Fruit fly (Drosophila melanogaster) whole organism, embryonic: ENCODE results near the gene CG3815.

Source experiments
- BEAF-32 ChIP-seq: fragments of 200-800 bp; sonication (Bioruptor generic); optimal IDR thresholded peaks from 3 replicates; lab custom pipeline; 2017; ENCODE audit warnings: missing biosample characterization, missing genetic modification characterization, mild to moderate bottlenecking, moderate library complexity, missing genetic modification reagents
- Bteb2 ChIP-seq: fragments of 200-800 bp; sonication (Bioruptor generic); optimal IDR thresholded peaks from 2 replicates; lab custom pipeline; 2016; ENCODE audit warnings: missing biosample characterization, missing genetic modification characterization
- CG12071 ChIP-seq: fragments of 200-800 bp; sonication (Bioruptor generic); optimal IDR thresholded peaks from 3 replicates; lab custom pipeline; 2018; ENCODE audit warnings: missing biosample characterization, mild to moderate bottlenecking, missing genetic modification characterization
- CG15269 ChIP-seq: fragments of 200-800 bp; sonication (Bioruptor generic); optimal IDR thresholded peaks from 2 replicates; lab custom pipeline; 2018; ENCODE audit warnings: missing biosample characterization, mild to moderate bottlenecking, missing genetic modification characterization, moderate library complexity
- CG17912 ChIP-seq: fragments of 200-800 bp; sonication (Bioruptor generic); optimal IDR thresholded peaks from 2 replicates; lab custom pipeline; 2018; ENCODE audit warnings: missing biosample characterization, mild to moderate bottlenecking, missing genetic modification characterization
- CG1832 ChIP-seq: fragments of 200-800 bp; sonication (Bioruptor generic); optimal IDR thresholded peaks from 2 replicates; lab custom pipeline; 2017; ENCODE audit warnings: missing biosample characterization, mild to moderate bottlenecking, missing genetic modification characterization, inconsistent platforms
- CG2116 ChIP-seq: fragments of 200-800 bp; sonication (Bioruptor generic); optimal IDR thresholded peaks from 3 replicates; lab custom pipeline; 2018; ENCODE audit warnings: missing biosample characterization, mild to moderate bottlenecking, missing genetic modification characterization
- CG2199 ChIP-seq: fragments of 200-800 bp; sonication (Bioruptor generic); IDR thresholded peaks from 3 replicates; pipeline ENCODE4 v1.3.6; 2022; ENCODE audit warnings: missing biosample characterization, missing genetic modification characterization
- CG2889 ChIP-seq: fragments of 200-800 bp; sonication (Bioruptor generic); IDR thresholded peaks from 3 replicates; pipeline ENCODE4 v1.3.6; 2022; ENCODE audit warnings: missing biosample characterization, missing genetic modification characterization
- CG30431 ChIP-seq: fragments of 200-800 bp; sonication (Bioruptor generic); optimal IDR thresholded peaks from 2 replicates; lab custom pipeline; 2017; ENCODE audit warnings: missing biosample characterization, missing genetic modification characterization
- CG3065 ChIP-seq: fragments of 200-800 bp; sonication (Bioruptor generic); optimal IDR thresholded peaks from 2 replicates; lab custom pipeline; 2016; ENCODE audit warnings: missing biosample characterization, missing genetic modification characterization
- CG31441 ChIP-seq: fragments of 200-800 bp; sonication (Bioruptor generic); IDR thresholded peaks from 2 replicates; pipeline ENCODE4 v1.3.6; 2022; ENCODE audit warnings: missing biosample characterization, missing genetic modification characterization
- CG6791 ChIP-seq: fragments of 200-800 bp; sonication (Bioruptor generic); IDR thresholded peaks from 3 replicates; pipeline ENCODE4 v1.3.6; 2022; ENCODE audit warnings: missing biosample characterization, missing genetic modification characterization; ENCODE audit not compliant: partially characterized antibody
- CG6813 ChIP-seq: fragments of 200-800 bp; sonication (Bioruptor generic); optimal IDR thresholded peaks from 2 replicates; lab custom pipeline; 2017; ENCODE audit warnings: missing biosample characterization, missing genetic modification characterization, mild to moderate bottlenecking, moderate library complexity, missing genetic modification reagents
- CG8281 ChIP-seq: fragments of 200-800 bp; sonication (Bioruptor generic); optimal IDR thresholded peaks from 2 replicates; lab custom pipeline; 2018; ENCODE audit warnings: missing biosample characterization, mild to moderate bottlenecking, missing genetic modification characterization, moderate library complexity
- CG8765 ChIP-seq: fragments of 200-800 bp; sonication (Bioruptor generic); IDR thresholded peaks from 2 replicates; pipeline ENCODE4 v1.3.6; 2022; ENCODE audit warnings: missing biosample characterization, missing genetic modification characterization
- CG9437 ChIP-seq: fragments of 200-800 bp; sonication (Bioruptor generic); optimal IDR thresholded peaks from 2 replicates; lab custom pipeline; 2018; ENCODE audit warnings: missing biosample characterization, mild to moderate bottlenecking, missing genetic modification characterization
- CG9932 ChIP-seq: fragments of 200-800 bp; sonication (Bioruptor generic); IDR thresholded peaks from 2 replicates; pipeline ENCODE4 v1.3.6; 2022; ENCODE audit warnings: missing biosample characterization, missing genetic modification characterization
- ERR ChIP-seq: fragments of 200-800 bp; sonication (Bioruptor generic); optimal IDR thresholded peaks from 2 replicates; lab custom pipeline; 2016; ENCODE audit warnings: missing biosample characterization, missing genetic modification characterization
- Ets97D ChIP-seq: fragments of 200-800 bp; sonication (Bioruptor generic); optimal IDR thresholded peaks from 3 replicates; lab custom pipeline; 2016; ENCODE audit warnings: missing biosample characterization, missing genetic modification characterization
- HmgD ChIP-seq: fragments of 200-800 bp; sonication (Bioruptor generic); optimal IDR thresholded peaks from 3 replicates; lab custom pipeline; 2016; ENCODE audit warnings: missing biosample characterization, missing genetic modification characterization
- Lpt ChIP-seq: fragments of >200 bp; optimal IDR thresholded peaks from 2 replicates; lab custom pipeline; 2018; ENCODE audit warnings: missing biosample characterization, missing genetic modification characterization
- Myb ChIP-seq: fragments of 200-800 bp; sonication (Bioruptor generic); optimal IDR thresholded peaks from 2 replicates; lab custom pipeline; 2016; ENCODE audit warnings: missing biosample characterization, missing genetic modification characterization
- NK7.1 ChIP-seq: fragments of 200-800 bp; sonication (Bioruptor generic); optimal IDR thresholded peaks from 3 replicates; lab custom pipeline; 2016; ENCODE audit warnings: missing biosample characterization, missing genetic modification characterization
- Opbp ChIP-seq: fragments of 200-800 bp; sonication (Bioruptor generic); IDR thresholded peaks from 3 replicates; pipeline ENCODE4 v1.3.6; 2022; ENCODE audit warnings: missing biosample characterization, missing genetic modification characterization; ENCODE audit not compliant: partially characterized antibody
- Side ChIP-seq: fragments of 200-800 bp; sonication (Bioruptor generic); optimal IDR thresholded peaks from 2 replicates; lab custom pipeline; 2016; ENCODE audit warnings: missing biosample characterization, missing genetic modification characterization
- Ssrp ChIP-seq: fragments of 200-800 bp; sonication (Bioruptor generic); optimal IDR thresholded peaks from 2 replicates; lab custom pipeline; 2018; ENCODE audit warnings: missing biosample characterization, mild to moderate bottlenecking, missing genetic modification characterization, moderate library complexity
- abd-A ChIP-seq: fragments of 200-800 bp; sonication (Bioruptor generic); optimal IDR thresholded peaks from 3 replicates; lab custom pipeline; 2019; ENCODE audit warnings: missing biosample characterization, mild to moderate bottlenecking, missing genetic modification characterization, moderate library complexity
- ac ChIP-seq: fragments of 200-800 bp; sonication (Bioruptor generic); optimal IDR thresholded peaks from 3 replicates; lab custom pipeline; 2017; ENCODE audit warnings: missing biosample characterization, mild to moderate bottlenecking, missing genetic modification characterization
- br ChIP-seq: fragments of >200 bp; optimal IDR thresholded peaks from 2 replicates; lab custom pipeline; 2017
- exex ChIP-seq: fragments of 200-800 bp; sonication (Bioruptor generic); optimal IDR thresholded peaks from 4 replicates; lab custom pipeline; 2018; ENCODE audit warnings: missing biosample characterization, mild to moderate bottlenecking, missing genetic modification characterization, moderate library complexity
- fd3F ChIP-seq: fragments of 200-800 bp; sonication (Bioruptor generic); optimal IDR thresholded peaks from 2 replicates; lab custom pipeline; 2018; ENCODE audit warnings: missing biosample characterization, mild to moderate bottlenecking, missing genetic modification characterization, moderate library complexity
- gt ChIP-seq: fragments of 200-800 bp; sonication (Bioruptor generic); IDR thresholded peaks from 2 replicates; pipeline ENCODE4 v1.3.6; 2022; ENCODE audit warnings: missing biosample characterization, missing genetic modification characterization
- jing ChIP-seq: fragments of 200-800 bp; sonication (Bioruptor generic); optimal IDR thresholded peaks from 2 replicates; lab custom pipeline; 2018; ENCODE audit warnings: missing biosample characterization, mild to moderate bottlenecking, missing genetic modification characterization
- org-1 ChIP-seq: fragments of 200-800 bp; sonication (Bioruptor generic); optimal IDR thresholded peaks from 2 replicates; lab custom pipeline; 2017; ENCODE audit warnings: missing biosample characterization, missing genetic modification characterization
- peb ChIP-seq: fragments of 200-800 bp; sonication (Bioruptor generic); IDR thresholded peaks from 2 replicates; pipeline ENCODE4 v1.3.6; 2022; ENCODE audit warnings: missing biosample characterization, missing genetic modification characterization
- psq ChIP-seq: fragments of 200-800 bp; sonication (Bioruptor generic); optimal IDR thresholded peaks from 2 replicates; lab custom pipeline; 2017; ENCODE audit warnings: missing biosample characterization, missing genetic modification characterization
- run ChIP-seq: fragments of 200-800 bp; sonication (Bioruptor generic); optimal IDR thresholded peaks from 3 replicates; lab custom pipeline; 2018; ENCODE audit warnings: missing biosample characterization, mild to moderate bottlenecking, missing genetic modification characterization
- slbo ChIP-seq: fragments of 200-800 bp; sonication (Bioruptor generic); IDR thresholded peaks from 2 replicates; pipeline ENCODE4 v1.3.6; 2022; ENCODE audit warnings: missing biosample characterization, missing genetic modification characterization
- sob ChIP-seq: fragments of 200-800 bp; sonication (Bioruptor generic); IDR thresholded peaks from 2 replicates; pipeline ENCODE4 v1.3.6; 2022; ENCODE audit warnings: missing biosample characterization, missing genetic modification characterization
- sqz ChIP-seq: fragments of 200-800 bp; sonication (Bioruptor generic); optimal IDR thresholded peaks from 3 replicates; lab custom pipeline; 2018; ENCODE audit warnings: missing biosample characterization, mild to moderate bottlenecking, missing genetic modification characterization

Gene CG3815

dm6 chrX:6339970-6340548 is 44.9 kb downstream of the CG3815 start (continued):
- TF ChIP-seq Side (no peak), CG8281 (tag; lab: Kevin White, UChicago) (no peak), abd-A (tag; lab: Kevin White, UChicago) (peak; percentile 75), CG1832 (GFP tag; lab: Kevin White, UChicago) (no peak), jing (GFP tag; lab: Kevin White, UChicago) (no peak), fd3F (GFP tag; lab: Kevin White, UChicago) (peak; percentile 20), run (tag; lab: Kevin White, UChicago) (no peak), CG17912 (no peak), CG6813 (GFP tag; lab: Kevin White, UChicago) (peak; percentile 59), slbo (GFP tag; lab: Robert Waterston, UW) (peak; percentile 77), Lpt (GFP tag; lab: Kevin White, UChicago) (no peak), CG30431 (GFP tag; lab: Kevin White, UChicago) (no peak), HmgD (GFP tag; lab: Kevin White, UChicago) (no peak), Bteb2 (GFP tag; lab: Kevin White, UChicago) (peak; percentile 6), ac (GFP tag; lab: Kevin White, UChicago) (no peak), ERR (GFP tag; lab: Kevin White, UChicago) (no peak), peb (GFP tag; lab: Robert Waterston, UW) (0 out of 2 replicates have a peak, but pooled peaks have one; percentile 18), sqz (GFP tag; lab: Kevin White, UChicago) (no peak), CG9932 (peak; percentile 64), Ssrp (peak; percentile 46), CG2116 (no peak), exex (tag; lab: Kevin White, UChicago) (peak; percentile 24), br (lab: Kevin White, UChicago) (no peak), CG15269 (tag; lab: Kevin White, UChicago) (peak; percentile 59), BEAF-32 (no peak), CG3065 (GFP tag; lab: Kevin White, UChicago) (no peak), CG6791 (GFP tag; lab: Robert Waterston, UW) (no peak), NK7.1 (GFP tag; lab: Kevin White, UChicago) (no peak), CG8765 (GFP tag; lab: Robert Waterston, UW) (no peak), CG9437 (GFP tag; lab: Kevin White, UChicago) (no peak), Opbp (GFP tag; lab: Robert Waterston, UW) (no peak), CG2889 (GFP tag; lab: Robert Waterston, UW) (peak; percentile 57; the same call in 1 of the 3 replicates), CG12071 (GFP tag; lab: Kevin White, UChicago) (peak; percentile 38), Myb (GFP tag; lab: Kevin White, UChicago) (no peak), gt (GFP tag; lab: Robert Waterston, UW) (peak; percentile 10; the same call in 1 of the 2 replicates), CG2199 (no peak), org-1 (GFP tag; lab: Kevin White, UChicago) (peak; percentile 24), CG31441 (no peak), psq (GFP tag; lab: Kevin White, UChicago) (peak; percentile 93), sob (GFP tag; lab: Robert Waterston, UW) (peak; percentile 47; the same call in 1 of the 2 replicates), Ets97D (GFP tag; lab: Kevin White, UChicago) (no peak)
